Worm (Caenorhabditis elegans): ENCODE data around the gene crn-5.

ce11 chrII:10627963-10628362, 35.4 kb downstream of the crn-5 start, which contains the start of gene M28.8:
- TF ChIP-seq elt-2 (tag; optimal IDR thresholded peaks at IDR 0.05) = no peak
- TF ChIP-seq ces-1 (GFP tag; optimal IDR thresholded peaks at IDR 0.05) = no peak
- TF ChIP-seq fos-1 (tag; optimal IDR thresholded peaks at IDR 0.05) = no peak
- TF ChIP-seq tbx-2 (tag; optimal IDR thresholded peaks at IDR 0.05) = no peak
- no peak for TF ChIP-seq elt-3 (tag; optimal IDR thresholded peaks at IDR 0.05)
- no peak for TF ChIP-seq mep-1 (tag; optimal IDR thresholded peaks at IDR 0.05)
- TF ChIP-seq mef-2 (tag; optimal IDR thresholded peaks at IDR 0.05) = no peak

Data from whole organism, L1 larva.